Fruit fly (Drosophila melanogaster) whole organism, embryonic: ENCODE measurements around the gene Herc4.
A peak's percentile ranks its signal among the peaks of the same experiment; 100 is the strongest.

Experiments used
- Asciz ChIP-seq: fragments of 200-800 bp; sonication (Bioruptor generic); optimal IDR thresholded peaks from 2 replicates; lab custom pipeline; 2017; ENCODE audit warnings: missing biosample characterization, mild to moderate bottlenecking, missing genetic modification characterization, missing genetic modification reagents
- Atf6 ChIP-seq: fragments of 200-800 bp; sonication (Bioruptor generic); IDR thresholded peaks from 2 replicates; pipeline ENCODE4 v1.3.6; 2022; ENCODE audit warnings: missing biosample characterization, missing genetic modification characterization
- CG10209 ChIP-seq: fragments of 200-800 bp; sonication (Bioruptor generic); optimal IDR thresholded peaks from 3 replicates; lab custom pipeline; 2017; ENCODE audit warnings: missing biosample characterization, mild to moderate bottlenecking, missing genetic modification characterization, missing genetic modification reagents
- CG10366 ChIP-seq: fragments of 200-800 bp; sonication (Bioruptor generic); IDR thresholded peaks from 2 replicates; pipeline ENCODE4 v1.3.6; 2022; ENCODE audit warnings: missing biosample characterization, missing genetic modification characterization
- CG11093 ChIP-seq: fragments of 200-800 bp; sonication (Bioruptor generic); IDR thresholded peaks from 3 replicates; pipeline ENCODE4 v1.3.6; 2022; ENCODE audit warnings: missing biosample characterization, missing genetic modification characterization
- CG11247 ChIP-seq: fragments of 200-800 bp; sonication (Bioruptor generic); IDR thresholded peaks from 2 replicates; pipeline ENCODE4 v1.3.6; 2022; ENCODE audit warnings: missing biosample characterization, missing genetic modification characterization
- CG17328 ChIP-seq: fragments of 200-800 bp; sonication (Bioruptor generic); IDR thresholded peaks from 2 replicates; pipeline ENCODE4 v1.3.6; 2022; ENCODE audit warnings: missing biosample characterization, missing genetic modification characterization
- CG2129 ChIP-seq: fragments of 200-800 bp; sonication (Bioruptor generic); IDR thresholded peaks from 2 replicates; pipeline ENCODE4 v1.3.6; 2022; ENCODE audit warnings: missing biosample characterization, missing genetic modification characterization; ENCODE audit not compliant: partially characterized antibody
- CG3407 ChIP-seq: fragments of 200-800 bp; sonication (Bioruptor generic); optimal IDR thresholded peaks from 2 replicates; lab custom pipeline; 2018; ENCODE audit warnings: missing biosample characterization, mild to moderate bottlenecking, missing genetic modification characterization
- CG34422 ChIP-seq: fragments of 200-800 bp; sonication (Bioruptor generic); IDR thresholded peaks from 3 replicates; pipeline ENCODE4 v1.3.6; 2022; ENCODE audit warnings: missing biosample characterization, missing genetic modification characterization
- CG4360 ChIP-seq: fragments of 200-800 bp; sonication (Bioruptor generic); IDR thresholded peaks from 2 replicates; pipeline ENCODE4 v1.3.6; 2022; ENCODE audit warnings: missing biosample characterization, missing genetic modification characterization
- CG43689 ChIP-seq: fragments of 200-800 bp; sonication (Bioruptor generic); IDR thresholded peaks from 2 replicates; pipeline ENCODE4 v1.3.6; 2022; ENCODE audit warnings: missing biosample characterization, missing genetic modification characterization
- CG6689 ChIP-seq: fragments of 200-800 bp; sonication (Bioruptor generic); IDR thresholded peaks from 2 replicates; pipeline ENCODE4 v1.3.6; 2022; ENCODE audit warnings: missing biosample characterization, missing genetic modification characterization
- CG7987 ChIP-seq: fragments of 200-800 bp; sonication (Bioruptor generic); optimal IDR thresholded peaks from 2 replicates; lab custom pipeline; 2018; ENCODE audit warnings: missing biosample characterization, mild to moderate bottlenecking, missing genetic modification characterization, moderate library complexity
- CG8388 ChIP-seq: fragments of 200-800 bp; sonication (Bioruptor generic); optimal IDR thresholded peaks from 2 replicates; lab custom pipeline; 2019; ENCODE audit warnings: missing biosample characterization, mild to moderate bottlenecking, missing genetic modification characterization, moderate library complexity
- Camta ChIP-seq: fragments of 200-800 bp; sonication (Bioruptor generic); optimal IDR thresholded peaks from 2 replicates; lab custom pipeline; 2016; ENCODE audit warnings: missing biosample characterization, missing genetic modification characterization
- CkIIα-i1 ChIP-seq: fragments of 200-800 bp; sonication (Bioruptor generic); IDR thresholded peaks from 2 replicates; pipeline ENCODE4 v1.3.6; 2022; ENCODE audit warnings: missing biosample characterization, missing genetic modification characterization
- CrebB ChIP-seq: fragments of 200-800 bp; sonication (Bioruptor generic); optimal IDR thresholded peaks from 3 replicates; lab custom pipeline; 2018; ENCODE audit warnings: missing biosample characterization, mild to moderate bottlenecking, missing genetic modification characterization
- Dll ChIP-seq: fragments of 200-800 bp; sonication (Bioruptor generic); IDR thresholded peaks from 4 replicates; pipeline ENCODE4 v1.3.6; 2022; ENCODE audit warnings: missing biosample characterization, missing genetic modification characterization; ENCODE audit not compliant: partially characterized antibody
- Doc2 ChIP-seq: fragments of 200-800 bp; sonication (Bioruptor generic); IDR thresholded peaks from 2 replicates; pipeline ENCODE4 v1.3.6; 2022; ENCODE audit warnings: missing biosample characterization, missing genetic modification characterization
- Ets65A ChIP-seq: fragments of 200-800 bp; sonication (Bioruptor generic); peaks from one replicate; lab custom pipeline; 2016; ENCODE audit warnings: missing biosample characterization, missing genetic modification characterization
- HmgZ ChIP-seq: fragments of 200-800 bp; sonication (Bioruptor generic); optimal IDR thresholded peaks from 2 replicates; lab custom pipeline; 2018; ENCODE audit warnings: missing biosample characterization, mild to moderate bottlenecking, missing genetic modification characterization
- Hr39 ChIP-seq: fragments of >200 bp; optimal IDR thresholded peaks from 2 replicates; lab custom pipeline; 2017
- Lpt ChIP-seq: fragments of >200 bp; optimal IDR thresholded peaks from 2 replicates; lab custom pipeline; 2018; ENCODE audit warnings: missing biosample characterization, missing genetic modification characterization
- Max ChIP-seq: fragments of 200-800 bp; sonication (Bioruptor generic); optimal IDR thresholded peaks from 2 replicates; lab custom pipeline; 2016; ENCODE audit warnings: missing biosample characterization, mild to moderate bottlenecking, missing genetic modification characterization
- Mrtf ChIP-seq: fragments of 200-800 bp; sonication (Bioruptor generic); IDR thresholded peaks from 3 replicates; pipeline ENCODE4 v1.3.6; 2022; ENCODE audit warnings: missing biosample characterization, missing genetic modification characterization
- Poxn ChIP-seq: fragments of 200-800 bp; sonication (Bioruptor generic); IDR thresholded peaks from 2 replicates; pipeline ENCODE4 v1.3.6; 2022; ENCODE audit warnings: missing biosample characterization, missing genetic modification characterization
- Sox102F ChIP-seq: fragments of 200-800 bp; sonication (Bioruptor generic); optimal IDR thresholded peaks from 2 replicates; lab custom pipeline; 2018; ENCODE audit warnings: missing biosample characterization, mild to moderate bottlenecking, missing genetic modification characterization, moderate library complexity
- Taf1 ChIP-seq: fragments of 200-800 bp; sonication (Bioruptor generic); IDR thresholded peaks from 2 replicates; pipeline ENCODE4 v1.3.6; 2022; ENCODE audit warnings: missing biosample characterization, missing genetic modification characterization
- al ChIP-seq: fragments of 200-800 bp; sonication (Bioruptor generic); IDR thresholded peaks from 2 replicates; pipeline ENCODE4 v1.3.6; 2022; ENCODE audit warnings: missing biosample characterization, missing genetic modification characterization
- bsh ChIP-seq, 2 experiments: fragments of 200-800 bp; sonication (Bioruptor generic); optimal IDR thresholded peaks; 2 replicates each; lab custom pipeline; 2017 to 2018; ENCODE audit warnings: mild to moderate bottlenecking in 2 of 2, missing biosample characterization in 2 of 2, missing genetic modification characterization in 2 of 2, moderate library complexity in 1 of 2
- corto ChIP-seq: fragments of 200-800 bp; sonication (Bioruptor generic); optimal IDR thresholded peaks from 2 replicates; lab custom pipeline; 2016; ENCODE audit warnings: missing biosample characterization, mild to moderate bottlenecking, missing genetic modification characterization, moderate library complexity
- crol ChIP-seq: fragments of 200-800 bp; sonication (Bioruptor generic); IDR thresholded peaks from 2 replicates; pipeline ENCODE4 v1.3.6; 2022; ENCODE audit warnings: missing biosample characterization, missing genetic modification characterization
- cwo ChIP-seq: fragments of 200-800 bp; sonication (Bioruptor generic); optimal IDR thresholded peaks from 3 replicates; lab custom pipeline; 2017; ENCODE audit warnings: missing biosample characterization, missing genetic modification characterization, mild to moderate bottlenecking, moderate library complexity, missing genetic modification reagents
- danr ChIP-seq: fragments of 200-800 bp; sonication (Bioruptor generic); IDR thresholded peaks from 2 replicates; pipeline ENCODE4 v1.3.6; 2022; ENCODE audit warnings: missing biosample characterization, missing genetic modification characterization
- fu2 ChIP-seq: fragments of 200-800 bp; sonication (Bioruptor generic); optimal IDR thresholded peaks from 2 replicates; lab custom pipeline; 2016; ENCODE audit warnings: missing biosample characterization, missing genetic modification characterization
- gcm ChIP-seq: fragments of 200-800 bp; sonication (Bioruptor generic); optimal IDR thresholded peaks from 2 replicates; lab custom pipeline; 2019; ENCODE audit warnings: missing biosample characterization, mild to moderate bottlenecking, missing genetic modification characterization, moderate library complexity
- grau ChIP-seq: fragments of 200-800 bp; optimal IDR thresholded peaks from 3 replicates; lab custom pipeline; 2019; ENCODE audit warnings: missing biosample characterization, mild to moderate bottlenecking, missing genetic modification characterization, moderate library complexity
- grn ChIP-seq: fragments of 200-800 bp; sonication (Bioruptor generic); optimal IDR thresholded peaks from 3 replicates; lab custom pipeline; 2017; ENCODE audit warnings: missing biosample characterization, missing genetic modification characterization
- h ChIP-seq: fragments of >200 bp; optimal IDR thresholded peaks from 2 replicates; lab custom pipeline; 2017
- klu ChIP-seq: fragments of 200-800 bp; sonication (Bioruptor generic); IDR thresholded peaks from 2 replicates; pipeline ENCODE4 v1.3.6; 2022; ENCODE audit warnings: missing biosample characterization, missing genetic modification characterization
- mam ChIP-seq: fragments of 200-800 bp; sonication (Bioruptor generic); optimal IDR thresholded peaks from 3 replicates; lab custom pipeline; 2016; ENCODE audit warnings: missing biosample characterization, missing genetic modification characterization
- nmo ChIP-seq: fragments of 200-800 bp; sonication (Bioruptor generic); optimal IDR thresholded peaks from 2 replicates; lab custom pipeline; 2018; ENCODE audit warnings: missing biosample characterization, mild to moderate bottlenecking, missing genetic modification characterization, moderate library complexity
- onecut ChIP-seq: fragments of 200-800 bp; sonication (Bioruptor generic); IDR thresholded peaks from 2 replicates; pipeline ENCODE4 v1.3.6; 2022; ENCODE audit warnings: missing biosample characterization, missing genetic modification characterization
- pnt ChIP-seq: fragments of 200-800 bp; sonication (Bioruptor generic); optimal IDR thresholded peaks from 3 replicates; lab custom pipeline; 2016; ENCODE audit warnings: missing biosample characterization, missing genetic modification characterization
- pum ChIP-seq: fragments of 200-800 bp; sonication (Bioruptor generic); optimal IDR thresholded peaks from 2 replicates; lab custom pipeline; 2016; ENCODE audit warnings: missing biosample characterization, missing genetic modification characterization
- sisA ChIP-seq: fragments of 200-800 bp; sonication (Bioruptor generic); IDR thresholded peaks from 2 replicates; pipeline ENCODE4 v1.3.6; 2022; ENCODE audit warnings: missing biosample characterization, missing genetic modification characterization
- tap ChIP-seq: fragments of 200-800 bp; optimal IDR thresholded peaks from 3 replicates; lab custom pipeline; 2019; ENCODE audit warnings: missing biosample characterization, mild to moderate bottlenecking, missing genetic modification characterization, moderate library complexity
- tin ChIP-seq: fragments of 200-800 bp; sonication (Bioruptor generic); optimal IDR thresholded peaks from 3 replicates; lab custom pipeline; 2016; ENCODE audit warnings: missing biosample characterization, missing genetic modification characterization
- toy ChIP-seq: fragments of 200-800 bp; sonication (Bioruptor generic); IDR thresholded peaks from 2 replicates; pipeline ENCODE4 v1.3.6; 2022; ENCODE audit warnings: missing biosample characterization, missing genetic modification characterization
- zfh1 ChIP-seq: fragments of 200-800 bp; sonication (Bioruptor generic); IDR thresholded peaks from 3 replicates; pipeline ENCODE4 v1.3.6; 2022; ENCODE audit warnings: missing biosample characterization, missing genetic modification characterization

The Herc4 gene

DNA sequence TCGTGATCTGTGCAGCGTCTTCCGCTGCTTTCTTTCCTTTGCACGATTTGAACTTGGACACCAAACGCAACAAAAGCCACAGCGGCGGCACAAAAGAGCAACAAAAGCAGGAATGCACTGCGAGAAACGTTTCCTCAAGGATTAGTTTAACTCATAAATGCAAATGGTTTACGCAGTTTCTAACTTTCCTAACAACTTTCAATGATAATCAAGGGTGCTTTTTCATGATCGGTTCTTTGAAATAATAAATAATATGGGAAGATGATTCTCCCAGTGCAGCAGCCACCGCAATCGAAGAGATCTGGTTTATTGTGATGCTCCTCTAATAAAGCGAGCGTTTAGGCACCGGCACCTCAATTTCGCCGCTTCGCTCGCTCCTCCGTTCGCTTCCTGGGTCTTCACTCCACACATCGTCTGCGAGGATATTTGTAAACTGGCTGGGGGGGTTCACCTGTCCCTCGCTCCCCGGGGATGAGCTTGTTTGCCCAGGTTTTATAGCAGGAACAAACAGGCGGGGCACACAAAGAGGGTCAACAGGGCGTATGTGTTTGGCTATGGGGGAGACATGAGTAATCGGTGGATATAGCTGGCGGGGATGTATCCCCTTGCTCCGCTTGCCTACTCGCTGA lies 5.7 kb downstream of the Herc4 start (continued):
- peak; percentile 84 for TF ChIP-seq pnt (GFP tag; lab: Kevin White, UChicago)
- TF ChIP-seq CG10366 (GFP tag; lab: Robert Waterston, UW): peak; percentile 81
- no peak for TF ChIP-seq Ets65A (GFP tag; lab: Kevin White, UChicago)
- TF ChIP-seq mam: peak; percentile 51
- TF ChIP-seq grau: peak; percentile 66
- TF ChIP-seq tap: peak; percentile 82
- TF ChIP-seq toy (GFP tag; lab: Robert Waterston, UW): no peak
- peak; percentile 49 for TF ChIP-seq Camta (GFP tag; lab: Kevin White, UChicago)
- TF ChIP-seq Taf1 (GFP tag; lab: Robert Waterston, UW): no peak
- TF ChIP-seq tin (GFP tag; lab: Kevin White, UChicago): peak; percentile 86
- TF ChIP-seq Hr39 (lab: Kevin White, UChicago): no peak
- TF ChIP-seq CG4360 (GFP tag; lab: Robert Waterston, UW): peak; percentile 51
- TF ChIP-seq Max (GFP tag; lab: Kevin White, UChicago): peak; percentile 54
- peak; percentile 93 for TF ChIP-seq Sox102F (GFP tag; lab: Kevin White, UChicago)
- peak; percentile 68 for TF ChIP-seq gcm (GFP tag; lab: Kevin White, UChicago)
- TF ChIP-seq Doc2 (GFP tag; lab: Robert Waterston, UW): no peak
- TF ChIP-seq CG11247 (GFP tag; lab: Robert Waterston, UW): peak; percentile 66
- TF ChIP-seq al (GFP tag; lab: Robert Waterston, UW): 0 out of 2 replicates have a peak, but pooled peaks have one; percentile 9
- peak; percentile 75 for TF ChIP-seq CG3407 (GFP tag; lab: Kevin White, UChicago)
- TF ChIP-seq CG8388: peak; percentile 79
- TF ChIP-seq sisA: peak; percentile 92
- TF ChIP-seq CrebB (tag; lab: Kevin White, UChicago): peak; percentile 58
- TF ChIP-seq HmgZ (tag; lab: Kevin White, UChicago): peak; percentile 40
- TF ChIP-seq Asciz (GFP tag; lab: Kevin White, UChicago): peak; percentile 88
- peak; percentile 9 for TF ChIP-seq cwo (GFP tag; lab: Kevin White, UChicago)
- 0 out of 2 replicates have a peak, but pooled peaks have one; percentile 13 for TF ChIP-seq crol (GFP tag; lab: Robert Waterston, UW)
- TF ChIP-seq CG2129 (GFP tag; lab: Robert Waterston, UW): no peak
- peak; percentile 84 for TF ChIP-seq CG6689 (GFP tag; lab: Robert Waterston, UW)
- TF ChIP-seq Lpt (GFP tag; lab: Kevin White, UChicago): no peak
- TF ChIP-seq Poxn (GFP tag; lab: Robert Waterston, UW): no peak
- TF ChIP-seq fu2 (GFP tag; lab: Kevin White, UChicago): peak; percentile 8
- peak; percentile 87 for TF ChIP-seq CG34422 (GFP tag; lab: Robert Waterston, UW)
- peak; percentile 66; the same call in 2 of the 3 replicates for TF ChIP-seq CG11093 (GFP tag; lab: Robert Waterston, UW)
- TF ChIP-seq onecut (GFP tag; lab: Robert Waterston, UW): peak; percentile 80
- peak; percentile 89 to 94 for TF ChIP-seq bsh (GFP tag; optimal IDR thresholded peaks at IDR 0.05; lab: Kevin White, UChicago)
- TF ChIP-seq, all 482 proteins: peak for 325

dm6 chr3L:1320230-1320930 lies 6.9 kb downstream of the Herc4 start:
- TF ChIP-seq nmo (GFP tag; lab: Kevin White, UChicago) (no peak), CG7987 (GFP tag; lab: Kevin White, UChicago) (no peak), klu (GFP tag; lab: Robert Waterston, UW) (no peak), Atf6 (GFP tag; lab: Robert Waterston, UW) (0 out of 2 replicates have a peak, but pooled peaks have one; percentile 36), CG10209 (GFP tag; lab: Kevin White, UChicago) (peak; percentile 14), pum (GFP tag; lab: Kevin White, UChicago) (no peak), Mrtf (GFP tag; lab: Robert Waterston, UW) (no peak), zfh1 (no peak), Dll (GFP tag; lab: Robert Waterston, UW) (no peak), h (no peak), CG17328 (no peak), CkIIα-i1 (GFP tag; lab: Robert Waterston, UW) (no peak), corto (GFP tag; lab: Kevin White, UChicago) (no peak), danr (GFP tag; lab: Robert Waterston, UW) (no peak), grn (GFP tag; lab: Kevin White, UChicago) (peak; percentile 85), CG43689 (GFP tag; lab: Robert Waterston, UW) (no peak)
